Worm (Caenorhabditis elegans) whole organism, mixed stage, embryonic: ENCODE measurements around the gene fbxb-60.
"Not testable (repeated sequence)": the region's sequence is repeated elsewhere in the genome, so short reads cannot be mapped to it uniquely, and the experiment has no call there.

Source experiments
- M03D4.4 ChIP-seq: sonication (generic microtip); optimal IDR thresholded peaks from 2 replicates; lab custom pipeline; 2017; ENCODE audit warnings: mild to moderate bottlenecking, missing genetic modification characterization, missing compliant biosample characterization
- bed-3 ChIP-seq: fragments of 200-800 bp; sonication (Bioruptor generic); optimal IDR thresholded peaks from 3 replicates; lab custom pipeline; 2018; ENCODE audit warnings: mild to moderate bottlenecking, missing genetic modification characterization, moderate library complexity, missing compliant biosample characterization
- blmp-1 ChIP-seq: fragments of 150-350 bp; optimal IDR thresholded peaks from 2 replicates; lab custom pipeline; 2014; ENCODE audit warnings: missing biosample characterization, missing genetic modification characterization
- ceh-39 ChIP-seq: fragments of 150-350 bp; optimal IDR thresholded peaks from 2 replicates; lab custom pipeline; 2014; ENCODE audit warnings: missing biosample characterization, missing genetic modification characterization
- ceh-43 ChIP-seq: fragments of 200-800 bp; sonication (Bioruptor generic); optimal IDR thresholded peaks from 2 replicates; lab custom pipeline; 2018; ENCODE audit warnings: mild to moderate bottlenecking, missing genetic modification characterization, moderate library complexity, missing compliant biosample characterization
- ceh-83 ChIP-seq: fragments of 200-800 bp; sonication (Bioruptor generic); optimal IDR thresholded peaks from 2 replicates; lab custom pipeline; 2018; ENCODE audit warnings: mild to moderate bottlenecking, missing genetic modification characterization, missing compliant biosample characterization
- ces-1 ChIP-seq: fragments of 150-350 bp; optimal IDR thresholded peaks from 2 replicates; lab custom pipeline; 2014; ENCODE audit warnings: missing biosample characterization, missing genetic modification reagents, missing genetic modification characterization
- cnd-1 ChIP-seq: fragments of 200-800 bp; sonication (Bioruptor generic); optimal IDR thresholded peaks from 2 replicates; lab custom pipeline; 2018; ENCODE audit warnings: mild to moderate bottlenecking, missing genetic modification characterization, missing compliant biosample characterization
- drap-1 ChIP-seq: fragments of 200-800 bp; sonication (Bioruptor generic); optimal IDR thresholded peaks from 3 replicates; lab custom pipeline; 2018; ENCODE audit warnings: mild to moderate bottlenecking, missing genetic modification characterization, missing compliant biosample characterization
- elt-1 ChIP-seq: sonication (generic microtip); optimal IDR thresholded peaks from 2 replicates; lab custom pipeline; 2017; ENCODE audit warnings: missing genetic modification characterization, mild to moderate bottlenecking, missing compliant biosample characterization, antibody characterized with exemption, moderate library complexity, borderline replicate concordance; ENCODE audit not compliant: insufficient read depth
- elt-3 ChIP-seq: fragments of 150-350 bp; optimal IDR thresholded peaks from 2 replicates; lab custom pipeline; 2014; ENCODE audit warnings: missing biosample characterization, missing genetic modification characterization
- flh-1 ChIP-seq: fragments of 200-800 bp; sonication (Bioruptor generic); optimal IDR thresholded peaks from 2 replicates; lab custom pipeline; 2018; ENCODE audit warnings: mild to moderate bottlenecking, missing genetic modification characterization, moderate library complexity, missing compliant biosample characterization
- ham-2 ChIP-seq: fragments of 200-800 bp; sonication (Bioruptor generic); optimal IDR thresholded peaks from 2 replicates; lab custom pipeline; 2018; ENCODE audit warnings: mild to moderate bottlenecking, missing genetic modification characterization, missing compliant biosample characterization
- hlh-1 ChIP-seq: fragments of 150-350 bp; optimal IDR thresholded peaks from 2 replicates; lab custom pipeline; 2014; ENCODE audit warnings: missing biosample characterization, missing genetic modification reagents, missing genetic modification characterization
- lin-13 ChIP-seq: fragments of 150-350 bp; optimal IDR thresholded peaks from 2 replicates; lab custom pipeline; 2014; ENCODE audit warnings: missing biosample characterization, missing genetic modification characterization
- lin-32 ChIP-seq: fragments of 200-800 bp; sonication (Bioruptor generic); optimal IDR thresholded peaks from 2 replicates; lab custom pipeline; 2018; ENCODE audit warnings: mild to moderate bottlenecking, missing genetic modification characterization, missing compliant biosample characterization
- lsy-2 ChIP-seq: fragments of 150-350 bp; optimal IDR thresholded peaks from 2 replicates; lab custom pipeline; 2014; ENCODE audit warnings: missing biosample characterization, missing genetic modification characterization
- mep-1 ChIP-seq: fragments of 150-350 bp; optimal IDR thresholded peaks from 2 replicates; lab custom pipeline; 2017; ENCODE audit warnings: missing biosample characterization, missing genetic modification reagents, missing genetic modification characterization, inconsistent platforms
- mls-2 ChIP-seq: sonication (generic microtip); optimal IDR thresholded peaks from 2 replicates; lab custom pipeline; 2016; ENCODE audit warnings: mild to moderate bottlenecking, missing genetic modification characterization, moderate library complexity, missing compliant biosample characterization
- nhr-2 ChIP-seq: fragments of 150-350 bp; optimal IDR thresholded peaks from 2 replicates; lab custom pipeline; 2014; ENCODE audit warnings: missing biosample characterization, missing genetic modification characterization
- nhr-237 ChIP-seq: fragments of 150-350 bp; optimal IDR thresholded peaks from 2 replicates; lab custom pipeline; 2014; ENCODE audit warnings: missing biosample characterization, missing genetic modification characterization
- nhr-28 ChIP-seq: fragments of 150-350 bp; optimal IDR thresholded peaks from 2 replicates; lab custom pipeline; 2014; ENCODE audit warnings: missing biosample characterization, missing genetic modification characterization
- nhr-76 ChIP-seq: sonication (generic microtip); optimal IDR thresholded peaks from 2 replicates; lab custom pipeline; 2017; ENCODE audit warnings: missing biosample characterization, missing genetic modification characterization
- pha-4 ChIP-seq: fragments of 150-350 bp; optimal IDR thresholded peaks from 2 replicates; lab custom pipeline; 2018; ENCODE audit warnings: missing biosample characterization, missing genetic modification reagents, missing genetic modification characterization
- sem-2 ChIP-seq: fragments of 200-800 bp; sonication (Bioruptor generic); optimal IDR thresholded peaks from 2 replicates; lab custom pipeline; 2018; ENCODE audit warnings: mild to moderate bottlenecking, missing genetic modification characterization, missing compliant biosample characterization
- snpc-4 ChIP-seq: fragments of 150-350 bp; optimal IDR thresholded peaks from 2 replicates; lab custom pipeline; 2014; ENCODE audit warnings: missing biosample characterization, missing genetic modification characterization
- sptf-1 ChIP-seq: sonication (generic microtip); optimal IDR thresholded peaks from 2 replicates; lab custom pipeline; 2017; ENCODE audit warnings: mild to moderate bottlenecking, missing genetic modification characterization, moderate library complexity, missing compliant biosample characterization
- tbx-8 ChIP-seq: fragments of 200-800 bp; sonication (Bioruptor generic); optimal IDR thresholded peaks from 2 replicates; lab custom pipeline; 2018; ENCODE audit warnings: mild to moderate bottlenecking, missing genetic modification characterization, moderate library complexity, missing compliant biosample characterization
- unc-120 ChIP-seq: sonication (generic microtip); optimal IDR thresholded peaks from 2 replicates; lab custom pipeline; 2017; ENCODE audit warnings: missing genetic modification characterization, missing compliant biosample characterization; ENCODE audit not compliant: poor library complexity, severe bottlenecking
- unc-62 ChIP-seq: fragments of 150-350 bp; optimal IDR thresholded peaks from 2 replicates; lab custom pipeline; 2014; ENCODE audit warnings: missing biosample characterization, missing genetic modification reagents, missing genetic modification characterization
- ztf-11 ChIP-seq: fragments of 150-350 bp; optimal IDR thresholded peaks from 2 replicates; lab custom pipeline; 2014; ENCODE audit warnings: missing biosample characterization, missing genetic modification characterization

The fbxb-60 gene

ce11 chrV:19259403-19259802, 38.2 kb upstream of the fbxb-60 start:
- TF ChIP-seq elt-3 (no peak), tbx-8 (GFP tag; lab: Kevin White, UChicago) (no peak), ces-1 (no peak), nhr-28 (no peak), ceh-43 (GFP tag; lab: Kevin White, UChicago) (no peak), ztf-11 (tag; lab: Kevin White, UChicago) (no peak), lin-32 (no peak), flh-1 (GFP tag; lab: Kevin White, UChicago) (no peak), pha-4 (tag; lab: Kevin White, UChicago) (no peak), nhr-237 (tag; lab: Kevin White, UChicago) (no peak), sptf-1 (tag; lab: Kevin White, UChicago) (no peak), unc-120 (tag; lab: Kevin White, UChicago) (no peak), hlh-1 (tag; lab: Kevin White, UChicago) (no peak), nhr-2 (no peak), ham-2 (GFP tag; lab: Kevin White, UChicago) (no peak), drap-1 (GFP tag; lab: Kevin White, UChicago) (no peak), lsy-2 (tag; lab: Kevin White, UChicago) (no peak), snpc-4 (tag; lab: Kevin White, UChicago) (no peak)
- TF ChIP-seq, all 35 proteins: peak for 0

- TF ChIP-seq flh-1 (GFP tag; lab: Kevin White, UChicago) (no peak), nhr-2 (no peak), sem-2 (GFP tag; lab: Kevin White, UChicago) (no peak), bed-3 (GFP tag; lab: Kevin White, UChicago) (no peak), lsy-2 (tag; lab: Kevin White, UChicago) (no peak), blmp-1 (no peak), nhr-76 (tag; lab: Kevin White, UChicago) (no peak), ham-2 (GFP tag; lab: Kevin White, UChicago) (no peak), mls-2 (tag; lab: Kevin White, UChicago) (no peak), ceh-43 (GFP tag; lab: Kevin White, UChicago) (no peak), lin-13 (tag; lab: Kevin White, UChicago) (no peak), snpc-4 (tag; lab: Kevin White, UChicago) (no peak)
Measured at ce11 chrV:19260686-19261085, 36.9 kb upstream of the fbxb-60 start.

- TF ChIP-seq cnd-1 (tag; lab: Kevin White, UChicago), result no peak
- TF ChIP-seq elt-3, result no peak
- TF ChIP-seq ces-1, result no peak
- TF ChIP-seq ceh-43 (GFP tag; lab: Kevin White, UChicago), result no peak
- no peak for TF ChIP-seq unc-120 (tag; lab: Kevin White, UChicago)
- TF ChIP-seq lsy-2 (tag; lab: Kevin White, UChicago), result no peak
- TF ChIP-seq unc-62 (GFP tag; lab: Kevin White, UChicago), result no peak
- TF ChIP-seq ceh-83 (GFP tag; lab: Kevin White, UChicago), result no peak
- TF ChIP-seq lin-13 (tag; lab: Kevin White, UChicago), result no peak
- TF ChIP-seq elt-1 (tag; lab: Kevin White, UChicago), result no peak
- no peak for TF ChIP-seq drap-1 (GFP tag; lab: Kevin White, UChicago)
- no peak for TF ChIP-seq M03D4.4 (tag; lab: Kevin White, UChicago)
- TF ChIP-seq ceh-39 (tag; lab: Kevin White, UChicago), result no peak
- no peak for TF ChIP-seq flh-1 (GFP tag; lab: Kevin White, UChicago)
- no peak for TF ChIP-seq tbx-8 (GFP tag; lab: Kevin White, UChicago)
- TF ChIP-seq, all 35 proteins: peak for 0
Measured at ce11 chrV:19262349-19262748, 35.3 kb upstream of the fbxb-60 start, which contains the start of gene F21D9.2. Gene F21D9.2, minus strand, starts transcription at chrV:19262449.

- not testable (repeated sequence) for TF ChIP-seq ces-1, elt-3, nhr-2
Measured at ce11 chrV:19264148-19264547, 33.5 kb upstream of the fbxb-60 start, which contains the start of gene F21D9.1. Gene F21D9.1, plus strand, starts transcription at chrV:19264448.

- no peak for TF ChIP-seq unc-62 (GFP tag; lab: Kevin White, UChicago)
- no peak for TF ChIP-seq flh-1 (GFP tag; lab: Kevin White, UChicago)
- no peak for TF ChIP-seq mep-1 (tag; lab: Kevin White, UChicago)
- TF ChIP-seq sptf-1 (tag; lab: Kevin White, UChicago), result no peak
- TF ChIP-seq ceh-43 (GFP tag; lab: Kevin White, UChicago), result no peak
Measured at ce11 chrV:19276354-19276753, 21.3 kb upstream of the fbxb-60 start.
